Fruit fly (Drosophila melanogaster) whole organism, embryonic: ENCODE results near the gene Rh5.

Source experiments
- Adf1 ChIP-seq: fragments of 200-800 bp; sonication (Bioruptor generic); IDR thresholded peaks from 2 replicates; pipeline ENCODE4 v1.3.6; 2022; ENCODE audit warnings: missing biosample characterization, missing genetic modification characterization
- CG12236 ChIP-seq: fragments of 200-800 bp; sonication (Bioruptor generic); optimal IDR thresholded peaks from 2 replicates; lab custom pipeline; 2016; ENCODE audit warnings: missing biosample characterization, missing genetic modification characterization
- CG15011 ChIP-seq: fragments of 200-800 bp; sonication (Bioruptor generic); optimal IDR thresholded peaks from 3 replicates; lab custom pipeline; 2018; ENCODE audit warnings: missing biosample characterization, mild to moderate bottlenecking, missing genetic modification characterization
- CG15479 ChIP-seq: fragments of 200-800 bp; sonication (Bioruptor generic); optimal IDR thresholded peaks from 3 replicates; lab custom pipeline; 2019; ENCODE audit warnings: missing biosample characterization, mild to moderate bottlenecking, missing genetic modification characterization, moderate library complexity
- CG16813 ChIP-seq: fragments of 200-800 bp; sonication (Bioruptor generic); IDR thresholded peaks from 3 replicates; pipeline ENCODE4 v1.3.6; 2022; ENCODE audit warnings: missing biosample characterization, missing genetic modification characterization; ENCODE audit not compliant: partially characterized antibody
- CG17568 ChIP-seq: fragments of 200-800 bp; sonication (Bioruptor generic); optimal IDR thresholded peaks from 2 replicates; lab custom pipeline; 2018; ENCODE audit warnings: missing biosample characterization, mild to moderate bottlenecking, missing genetic modification characterization, moderate library complexity
- CG18599 ChIP-seq: fragments of 200-800 bp; sonication (Bioruptor generic); optimal IDR thresholded peaks from 3 replicates; lab custom pipeline; 2017; ENCODE audit warnings: missing biosample characterization, missing genetic modification characterization, mild to moderate bottlenecking, moderate library complexity, missing genetic modification reagents
- CG2120 ChIP-seq: fragments of 200-800 bp; sonication (Bioruptor generic); optimal IDR thresholded peaks from 3 replicates; lab custom pipeline; 2016; ENCODE audit warnings: missing biosample characterization, missing genetic modification characterization
- CG2199 ChIP-seq: fragments of 200-800 bp; sonication (Bioruptor generic); IDR thresholded peaks from 3 replicates; pipeline ENCODE4 v1.3.6; 2022; ENCODE audit warnings: missing biosample characterization, missing genetic modification characterization
- CG2875 ChIP-seq: fragments of 200-800 bp; sonication (Bioruptor generic); optimal IDR thresholded peaks from 2 replicates; lab custom pipeline; 2017; ENCODE audit warnings: missing biosample characterization, mild to moderate bottlenecking, missing genetic modification characterization, missing genetic modification reagents
- CG30403 ChIP-seq: fragments of 200-800 bp; sonication (Bioruptor generic); optimal IDR thresholded peaks from 3 replicates; lab custom pipeline; 2016; ENCODE audit warnings: missing biosample characterization, missing genetic modification characterization
- CG30431 ChIP-seq: fragments of 200-800 bp; sonication (Bioruptor generic); optimal IDR thresholded peaks from 2 replicates; lab custom pipeline; 2017; ENCODE audit warnings: missing biosample characterization, missing genetic modification characterization
- CG31441 ChIP-seq: fragments of 200-800 bp; sonication (Bioruptor generic); IDR thresholded peaks from 2 replicates; pipeline ENCODE4 v1.3.6; 2022; ENCODE audit warnings: missing biosample characterization, missing genetic modification characterization
- CG32767 ChIP-seq: fragments of 200-800 bp; sonication (Bioruptor generic); IDR thresholded peaks from 2 replicates; pipeline ENCODE4 v1.3.6; 2022; ENCODE audit warnings: missing biosample characterization, missing genetic modification characterization
- CG34422 ChIP-seq: fragments of 200-800 bp; sonication (Bioruptor generic); IDR thresholded peaks from 3 replicates; pipeline ENCODE4 v1.3.6; 2022; ENCODE audit warnings: missing biosample characterization, missing genetic modification characterization
- CG4360 ChIP-seq: fragments of 200-800 bp; sonication (Bioruptor generic); IDR thresholded peaks from 2 replicates; pipeline ENCODE4 v1.3.6; 2022; ENCODE audit warnings: missing biosample characterization, missing genetic modification characterization
- CG5180 ChIP-seq: fragments of 200-800 bp; sonication (Bioruptor generic); optimal IDR thresholded peaks from 3 replicates; lab custom pipeline; 2017; ENCODE audit warnings: missing biosample characterization, missing genetic modification characterization, mild to moderate bottlenecking, moderate library complexity, missing genetic modification reagents
- CG5245 ChIP-seq: fragments of 200-800 bp; sonication (Bioruptor generic); optimal IDR thresholded peaks from 3 replicates; lab custom pipeline; 2016; ENCODE audit warnings: missing biosample characterization, missing genetic modification characterization
- CG5953 ChIP-seq: fragments of 200-800 bp; sonication (Bioruptor generic); IDR thresholded peaks from 2 replicates; pipeline ENCODE4 v1.3.6; 2022; ENCODE audit warnings: missing biosample characterization, missing genetic modification characterization
- CG6175 ChIP-seq: fragments of 200-800 bp; sonication (Bioruptor generic); IDR thresholded peaks from 3 replicates; pipeline ENCODE4 v1.3.6; 2022; ENCODE audit warnings: missing biosample characterization, missing genetic modification characterization
- CG6854 ChIP-seq: fragments of 200-800 bp; sonication (Bioruptor generic); optimal IDR thresholded peaks from 3 replicates; lab custom pipeline; 2017; ENCODE audit warnings: missing biosample characterization, mild to moderate bottlenecking, missing genetic modification characterization
- CG7786 ChIP-seq: fragments of 200-800 bp; sonication (Bioruptor generic); optimal IDR thresholded peaks from 2 replicates; lab custom pipeline; 2016; ENCODE audit warnings: missing biosample characterization, missing genetic modification characterization
- CG7987 ChIP-seq: fragments of 200-800 bp; sonication (Bioruptor generic); optimal IDR thresholded peaks from 2 replicates; lab custom pipeline; 2018; ENCODE audit warnings: missing biosample characterization, mild to moderate bottlenecking, missing genetic modification characterization, moderate library complexity
- CG9727 ChIP-seq: fragments of 200-800 bp; sonication (Bioruptor generic); optimal IDR thresholded peaks from 3 replicates; lab custom pipeline; 2017; ENCODE audit warnings: missing biosample characterization, mild to moderate bottlenecking, missing genetic modification characterization
- Camta ChIP-seq: fragments of 200-800 bp; sonication (Bioruptor generic); optimal IDR thresholded peaks from 2 replicates; lab custom pipeline; 2016; ENCODE audit warnings: missing biosample characterization, missing genetic modification characterization
- CkIIα-i1 ChIP-seq: fragments of 200-800 bp; sonication (Bioruptor generic); IDR thresholded peaks from 2 replicates; pipeline ENCODE4 v1.3.6; 2022; ENCODE audit warnings: missing biosample characterization, missing genetic modification characterization
- E2f1 ChIP-seq: fragments of 200-800 bp; sonication (Bioruptor generic); IDR thresholded peaks from 2 replicates; pipeline ENCODE4 v1.3.6; 2022; ENCODE audit warnings: missing biosample characterization, missing genetic modification characterization
- Hmr ChIP-seq: fragments of 200-800 bp; sonication (Bioruptor generic); optimal IDR thresholded peaks from 3 replicates; lab custom pipeline; 2017; ENCODE audit warnings: mild to moderate bottlenecking, missing biosample characterization, missing genetic modification reagents, missing genetic modification characterization
- Jarid2 ChIP-seq: fragments of 200-800 bp; sonication (Bioruptor generic); optimal IDR thresholded peaks from 3 replicates; lab custom pipeline; 2017; ENCODE audit warnings: mild to moderate bottlenecking, missing biosample characterization, missing genetic modification reagents, missing genetic modification characterization
- Ravus ChIP-seq: fragments of 200-800 bp; sonication (Bioruptor generic); IDR thresholded peaks from 2 replicates; pipeline ENCODE4 v1.3.6; 2022; ENCODE audit warnings: missing biosample characterization, missing genetic modification characterization
- Sox100B ChIP-seq: fragments of 200-800 bp; sonication (Bioruptor generic); optimal IDR thresholded peaks from 3 replicates; lab custom pipeline; 2018; ENCODE audit warnings: missing biosample characterization, mild to moderate bottlenecking, missing genetic modification characterization
- Spps ChIP-seq: fragments of 200-800 bp; sonication (Bioruptor generic); optimal IDR thresholded peaks from 2 replicates; lab custom pipeline; 2018; ENCODE audit warnings: missing biosample characterization, mild to moderate bottlenecking, missing genetic modification characterization
- Taf1 ChIP-seq: fragments of 200-800 bp; sonication (Bioruptor generic); IDR thresholded peaks from 2 replicates; pipeline ENCODE4 v1.3.6; 2022; ENCODE audit warnings: missing biosample characterization, missing genetic modification characterization
- abd-A ChIP-seq: fragments of 200-800 bp; sonication (Bioruptor generic); optimal IDR thresholded peaks from 3 replicates; lab custom pipeline; 2019; ENCODE audit warnings: missing biosample characterization, mild to moderate bottlenecking, missing genetic modification characterization, moderate library complexity
- ac ChIP-seq: fragments of 200-800 bp; sonication (Bioruptor generic); optimal IDR thresholded peaks from 3 replicates; lab custom pipeline; 2017; ENCODE audit warnings: missing biosample characterization, mild to moderate bottlenecking, missing genetic modification characterization
- ase ChIP-seq: fragments of 200-800 bp; sonication (Bioruptor generic); IDR thresholded peaks from 3 replicates; pipeline ENCODE4 v1.3.6; 2022; ENCODE audit warnings: missing biosample characterization, missing genetic modification characterization
- cato ChIP-seq: fragments of 200-800 bp; sonication (Bioruptor generic); optimal IDR thresholded peaks from 2 replicates; lab custom pipeline; 2016; ENCODE audit warnings: missing biosample characterization, missing genetic modification characterization, borderline replicate concordance
- chinmo ChIP-seq: fragments of 200-800 bp; sonication (Bioruptor generic); IDR thresholded peaks from 4 replicates; pipeline ENCODE4 v1.3.6; 2022; ENCODE audit warnings: missing biosample characterization, missing genetic modification characterization; ENCODE audit not compliant: partially characterized antibody
- ci ChIP-seq: fragments of 200-800 bp; sonication (Bioruptor generic); IDR thresholded peaks from 3 replicates; pipeline ENCODE4 v1.3.6; 2022; ENCODE audit warnings: missing biosample characterization, missing genetic modification characterization
- danr ChIP-seq: fragments of 200-800 bp; sonication (Bioruptor generic); IDR thresholded peaks from 2 replicates; pipeline ENCODE4 v1.3.6; 2022; ENCODE audit warnings: missing biosample characterization, missing genetic modification characterization
- dmrt11E ChIP-seq: fragments of 200-800 bp; sonication (Bioruptor generic); optimal IDR thresholded peaks from 3 replicates; lab custom pipeline; 2018; ENCODE audit warnings: missing biosample characterization, mild to moderate bottlenecking, missing genetic modification characterization, moderate library complexity
- gsb ChIP-seq: fragments of 200-800 bp; sonication (Bioruptor generic); IDR thresholded peaks from 2 replicates; pipeline ENCODE4 v1.3.6; 2022; ENCODE audit warnings: missing biosample characterization, missing genetic modification characterization
- lab ChIP-seq: fragments of 200-800 bp; sonication (Bioruptor generic); optimal IDR thresholded peaks from 3 replicates; lab custom pipeline; 2017; ENCODE audit warnings: missing biosample characterization, missing genetic modification characterization, mild to moderate bottlenecking, moderate library complexity, missing genetic modification reagents
- lmd ChIP-seq: fragments of 200-800 bp; sonication (Bioruptor generic); IDR thresholded peaks from 2 replicates; pipeline ENCODE4 v1.3.6; 2022; ENCODE audit warnings: missing biosample characterization, missing genetic modification characterization
- rib ChIP-seq: fragments of 200-800 bp; sonication (Bioruptor generic); IDR thresholded peaks from 2 replicates; pipeline ENCODE4 v1.3.6; 2022; ENCODE audit warnings: missing biosample characterization, missing genetic modification characterization
- ro ChIP-seq: fragments of 200-800 bp; sonication (Bioruptor generic); IDR thresholded peaks from 2 replicates; pipeline ENCODE4 v1.3.6; 2022; ENCODE audit warnings: missing biosample characterization, missing genetic modification characterization
- sim ChIP-seq: fragments of 200-800 bp; sonication (Bioruptor generic); IDR thresholded peaks from 2 replicates; pipeline ENCODE4 v1.3.6; 2022; ENCODE audit warnings: missing biosample characterization, missing genetic modification characterization
- tgo ChIP-seq: fragments of 200-800 bp; sonication (Bioruptor generic); IDR thresholded peaks from 3 replicates; pipeline ENCODE4 v1.3.6; 2022; ENCODE audit warnings: missing biosample characterization, missing genetic modification characterization
- vnd ChIP-seq: fragments of 200-800 bp; sonication (Bioruptor generic); IDR thresholded peaks from 3 replicates; pipeline ENCODE4 v1.3.6; 2022; ENCODE audit warnings: missing biosample characterization, missing genetic modification characterization; ENCODE audit not compliant: partially characterized antibody

Rh5 gene

dm6 chr2L:12044613-12045350 lies 36.8 kb downstream of the Rh5 start, which contains the start of gene CG6785 (continued):
- TF ChIP-seq lmd (GFP tag; lab: Robert Waterston, UW) (no peak), CG4360 (GFP tag; lab: Robert Waterston, UW) (no peak), Adf1 (GFP tag; lab: Robert Waterston, UW) (peak; percentile 18; the same call in 1 of the 2 replicates), CG17568 (peak; percentile 96), CG9727 (peak; percentile 78), CG5180 (GFP tag; lab: Kevin White, UChicago) (peak; percentile 83), CG6854 (GFP tag; lab: Kevin White, UChicago) (peak; percentile 87), Spps (tag; lab: Kevin White, UChicago) (peak; percentile 73), tgo (no peak), abd-A (tag; lab: Kevin White, UChicago) (peak; percentile 89), dmrt11E (tag; lab: Kevin White, UChicago) (peak; percentile 69), CG30431 (GFP tag; lab: Kevin White, UChicago) (peak; percentile 19), CkIIα-i1 (GFP tag; lab: Robert Waterston, UW) (no peak), CG7786 (GFP tag; lab: Kevin White, UChicago) (peak; percentile 69), Taf1 (no peak), CG30403 (GFP tag; lab: Kevin White, UChicago) (peak; percentile 39), sim (GFP tag; lab: Robert Waterston, UW) (peak; percentile 75), CG2120 (peak; percentile 71), CG12236 (GFP tag; lab: Kevin White, UChicago) (peak; percentile 94), CG5953 (GFP tag; lab: Robert Waterston, UW) (peak; percentile 68; the same call in 1 of the 2 replicates), ase (GFP tag; lab: Robert Waterston, UW) (no peak), CG5245 (GFP tag; lab: Kevin White, UChicago) (peak; percentile 58), vnd (GFP tag; lab: Robert Waterston, UW) (no peak), cato (GFP tag; lab: Kevin White, UChicago) (peak; percentile 64), danr (GFP tag; lab: Robert Waterston, UW) (no peak), E2f1 (GFP tag; lab: Robert Waterston, UW) (no peak; the same call in 1 of the 2 replicates), CG32767 (GFP tag; lab: Robert Waterston, UW) (no peak), CG16813 (GFP tag; lab: Robert Waterston, UW) (no peak), Hmr (peak; percentile 90), Camta (GFP tag; lab: Kevin White, UChicago) (peak; percentile 90), Ravus (GFP tag; lab: Robert Waterston, UW) (no peak), CG2199 (GFP tag; lab: Robert Waterston, UW) (no peak), CG7987 (GFP tag; lab: Kevin White, UChicago) (peak; percentile 93), chinmo (peak; percentile 81; the same call in 2 of the 4 replicates), Jarid2 (GFP tag; lab: Kevin White, UChicago) (peak; percentile 51), CG15479 (GFP tag; lab: Kevin White, UChicago) (no peak), lab (GFP tag; lab: Kevin White, UChicago) (peak; percentile 94), rib (GFP tag; lab: Robert Waterston, UW) (no peak; the same call in 1 of the 2 replicates), CG34422 (GFP tag; lab: Robert Waterston, UW) (peak; percentile 50; the same call in 1 of the 3 replicates), CG18599 (GFP tag; lab: Kevin White, UChicago) (peak; percentile 90), CG15011 (GFP tag; lab: Kevin White, UChicago) (peak; percentile 76), CG6175 (GFP tag; lab: Robert Waterston, UW) (no peak), CG31441 (GFP tag; lab: Robert Waterston, UW) (peak; percentile 66), gsb (no peak), Sox100B (GFP tag; lab: Kevin White, UChicago) (peak; percentile 90), ci (GFP tag; lab: Robert Waterston, UW) (peak; percentile 93), CG2875 (GFP tag; lab: Kevin White, UChicago) (peak; percentile 96), ac (GFP tag; lab: Kevin White, UChicago) (peak; percentile 78), ro (GFP tag; lab: Robert Waterston, UW) (no peak)
